Worm (Caenorhabditis elegans) whole organism, L2 larva: ENCODE measurements around the gene F19C6.3.

Source experiments
- aly-2 ChIP-seq: fragments of 150-350 bp; optimal IDR thresholded peaks from 2 replicates; lab custom pipeline; 2014; ENCODE audit warnings: missing biosample characterization, missing genetic modification characterization
- ceh-82 ChIP-seq: fragments of 150-350 bp; optimal IDR thresholded peaks from 2 replicates; lab custom pipeline; 2014; ENCODE audit warnings: missing biosample characterization, missing genetic modification characterization
- fos-1 ChIP-seq: fragments of 150-350 bp; optimal IDR thresholded peaks from 2 replicates; lab custom pipeline; 2014; ENCODE audit warnings: missing biosample characterization, missing genetic modification characterization
- nhr-11 ChIP-seq: fragments of 150-350 bp; optimal IDR thresholded peaks from 2 replicates; lab custom pipeline; 2014; ENCODE audit warnings: missing biosample characterization, missing genetic modification characterization
- nhr-25 ChIP-seq: fragments of 150-350 bp; sonication (generic microtip); optimal IDR thresholded peaks from 3 replicates; lab custom pipeline; 2014; ENCODE audit warnings: missing biosample characterization, missing genetic modification characterization
- snpc-4 ChIP-seq: fragments of 150-350 bp; optimal IDR thresholded peaks from 2 replicates; lab custom pipeline; 2014; ENCODE audit warnings: missing biosample characterization, missing genetic modification characterization
- unc-55 ChIP-seq: fragments of 150-350 bp; sonication (generic microtip); optimal IDR thresholded peaks from 3 replicates; lab custom pipeline; 2014; ENCODE audit warnings: missing biosample characterization, missing genetic modification reagents, missing genetic modification characterization

ce11 chrX:9997344-9997743 is 11.2 kb downstream of the F19C6.3 start:
- TF ChIP-seq fos-1 (tag; lab: Kevin White, UChicago) (peak; percentile 46), unc-55 (GFP tag; lab: Kevin White, UChicago) (no peak), ceh-82 (no peak), nhr-11 (tag; lab: Kevin White, UChicago) (no peak), snpc-4 (no peak), nhr-25 (tag; lab: Kevin White, UChicago) (no peak), aly-2 (tag; lab: Kevin White, UChicago) (no peak)
